Fruit fly (Drosophila melanogaster) whole organism, prepupa: ENCODE data around the gene CG16865.

Experiments
- CG10631 ChIP-seq: fragments of 200-800 bp; sonication (Bioruptor generic); optimal IDR thresholded peaks from 2 replicates; lab custom pipeline; 2016; ENCODE audit warnings: missing biosample characterization, missing genetic modification characterization
- CG10669 ChIP-seq: fragments of 200-800 bp; sonication (Bioruptor generic); optimal IDR thresholded peaks from 3 replicates; lab custom pipeline; 2018; ENCODE audit warnings: missing biosample characterization, mild to moderate bottlenecking, missing genetic modification characterization, moderate library complexity
- CG11294 ChIP-seq: fragments of 200-800 bp; sonication (Bioruptor generic); IDR thresholded peaks from 2 replicates; pipeline ENCODE4 v1.3.6; 2022; ENCODE audit warnings: missing biosample characterization, missing genetic modification characterization
- CG11762 ChIP-seq: fragments of 200-800 bp; sonication (Bioruptor generic); optimal IDR thresholded peaks from 3 replicates; lab custom pipeline; 2016; ENCODE audit warnings: missing biosample characterization, missing genetic modification characterization; ENCODE audit not compliant: insufficient read depth
- CG11902 ChIP-seq: fragments of 200-800 bp; sonication (Bioruptor generic); optimal IDR thresholded peaks from 3 replicates; lab custom pipeline; 2016; ENCODE audit warnings: missing biosample characterization, missing genetic modification characterization
- CG15336 ChIP-seq: fragments of 200-800 bp; sonication (Bioruptor generic); IDR thresholded peaks from 2 replicates; pipeline ENCODE4 v1.3.6; 2022; ENCODE audit warnings: missing biosample characterization, missing genetic modification characterization
- CG1621 ChIP-seq: fragments of 200-800 bp; sonication (Bioruptor generic); optimal IDR thresholded peaks from 3 replicates; lab custom pipeline; 2018; ENCODE audit warnings: missing biosample characterization, mild to moderate bottlenecking, missing genetic modification characterization
- CG16779 ChIP-seq: fragments of 200-800 bp; sonication (Bioruptor generic); optimal IDR thresholded peaks from 3 replicates; lab custom pipeline; 2017; ENCODE audit warnings: missing biosample characterization, mild to moderate bottlenecking, missing genetic modification characterization
- CG3032 ChIP-seq: fragments of 200-800 bp; optimal IDR thresholded peaks from 2 replicates; lab custom pipeline; 2019; ENCODE audit warnings: missing biosample characterization, mild to moderate bottlenecking, missing genetic modification characterization, moderate library complexity
- CG31627 ChIP-seq: fragments of 200-800 bp; sonication (Bioruptor generic); optimal IDR thresholded peaks from 3 replicates; lab custom pipeline; 2016; ENCODE audit warnings: missing biosample characterization, missing genetic modification characterization
- CG32006 ChIP-seq: fragments of 200-800 bp; sonication (Bioruptor generic); optimal IDR thresholded peaks from 3 replicates; lab custom pipeline; 2017; ENCODE audit warnings: missing biosample characterization, mild to moderate bottlenecking, missing genetic modification characterization
- CG34406 ChIP-seq: fragments of 200-800 bp; sonication (Bioruptor generic); optimal IDR thresholded peaks from 3 replicates; lab custom pipeline; 2016; ENCODE audit warnings: missing biosample characterization, missing genetic modification characterization
- CG6163 ChIP-seq: fragments of 200-800 bp; sonication (Bioruptor generic); IDR thresholded peaks from 3 replicates; pipeline ENCODE4 v1.3.6; 2022; ENCODE audit warnings: missing biosample characterization, missing genetic modification characterization
- CG6276 ChIP-seq: fragments of 200-800 bp; sonication (Bioruptor generic); optimal IDR thresholded peaks from 2 replicates; lab custom pipeline; 2017; ENCODE audit warnings: missing biosample characterization, mild to moderate bottlenecking, missing genetic modification characterization
- CG6808 ChIP-seq: fragments of 200-800 bp; sonication (Bioruptor generic); optimal IDR thresholded peaks from 3 replicates; lab custom pipeline; 2017; ENCODE audit warnings: missing biosample characterization, missing genetic modification characterization, mild to moderate bottlenecking, moderate library complexity, missing genetic modification reagents
- CG7368 ChIP-seq: fragments of 200-800 bp; sonication (Bioruptor generic); optimal IDR thresholded peaks from 3 replicates; lab custom pipeline; 2016; ENCODE audit warnings: missing biosample characterization, missing genetic modification characterization
- CG8319 ChIP-seq: fragments of 200-800 bp; sonication (Bioruptor generic); optimal IDR thresholded peaks from 3 replicates; lab custom pipeline; 2016; ENCODE audit warnings: missing biosample characterization, missing genetic modification characterization
- CG8632 ChIP-seq: fragments of 200-800 bp; sonication (Bioruptor generic); optimal IDR thresholded peaks from 3 replicates; lab custom pipeline; 2016; ENCODE audit warnings: missing biosample characterization, missing genetic modification characterization
- Eip75B ChIP-seq: fragments of 200-800 bp; sonication (Bioruptor generic); optimal IDR thresholded peaks from 3 replicates; lab custom pipeline; 2016; ENCODE audit warnings: missing biosample characterization, missing genetic modification characterization
- Eip93F ChIP-seq: fragments of 200-800 bp; sonication (Bioruptor generic); optimal IDR thresholded peaks from 2 replicates; lab custom pipeline; 2016; ENCODE audit warnings: missing biosample characterization, mild to moderate bottlenecking, missing genetic modification characterization
- Ets21C ChIP-seq: fragments of 200-800 bp; sonication (Bioruptor generic); optimal IDR thresholded peaks from 3 replicates; lab custom pipeline; 2016; ENCODE audit warnings: missing biosample characterization, missing genetic modification characterization
- Hr38 ChIP-seq: sonication (Bioruptor generic); optimal IDR thresholded peaks from 2 replicates; lab custom pipeline; 2016; ENCODE audit warnings: missing biosample characterization, missing genetic modification characterization
- Hr4 ChIP-seq: fragments of 200-800 bp; sonication (Bioruptor generic); optimal IDR thresholded peaks from 3 replicates; lab custom pipeline; 2016; ENCODE audit warnings: missing biosample characterization, missing genetic modification characterization
- Lpt ChIP-seq: fragments of 200-800 bp; sonication (Bioruptor generic); optimal IDR thresholded peaks from 3 replicates; lab custom pipeline; 2016; ENCODE audit warnings: missing biosample characterization, missing genetic modification characterization
- Met ChIP-seq: fragments of 200-800 bp; sonication (Bioruptor generic); optimal IDR thresholded peaks from 3 replicates; lab custom pipeline; 2016; ENCODE audit warnings: missing biosample characterization, missing genetic modification characterization
- Smox ChIP-seq: fragments of 200-800 bp; sonication (Bioruptor generic); optimal IDR thresholded peaks from 3 replicates; lab custom pipeline; 2016; ENCODE audit warnings: missing biosample characterization, missing genetic modification characterization
- Sox102F ChIP-seq: fragments of 200-800 bp; sonication (Bioruptor generic); optimal IDR thresholded peaks from 2 replicates; lab custom pipeline; 2016; ENCODE audit warnings: missing biosample characterization, mild to moderate bottlenecking, missing genetic modification characterization
- Sox14 ChIP-seq: fragments of 200-800 bp; sonication (Bioruptor generic); optimal IDR thresholded peaks from 3 replicates; lab custom pipeline; 2016; ENCODE audit warnings: missing biosample characterization, missing genetic modification characterization
- acj6 ChIP-seq: fragments of 200-800 bp; sonication (Bioruptor generic); optimal IDR thresholded peaks from 3 replicates; lab custom pipeline; 2016; ENCODE audit warnings: missing biosample characterization, missing genetic modification characterization
- cyc ChIP-seq: fragments of 200-800 bp; sonication (Bioruptor generic); optimal IDR thresholded peaks from 3 replicates; lab custom pipeline; 2016; ENCODE audit warnings: missing biosample characterization, missing genetic modification characterization
- dac ChIP-seq: fragments of 200-800 bp; sonication (Bioruptor generic); optimal IDR thresholded peaks from 2 replicates; lab custom pipeline; 2017; ENCODE audit warnings: missing biosample characterization, mild to moderate bottlenecking, missing genetic modification characterization
- dsx ChIP-seq: fragments of 200-800 bp; optimal IDR thresholded peaks from 3 replicates; lab custom pipeline; 2019; ENCODE audit warnings: missing biosample characterization, mild to moderate bottlenecking, missing genetic modification characterization, moderate library complexity; ENCODE audit not compliant: poor library complexity, severe bottlenecking
- fd59A ChIP-seq: fragments of 200-800 bp; sonication (Bioruptor generic); optimal IDR thresholded peaks from 2 replicates; lab custom pipeline; 2017; ENCODE audit warnings: missing biosample characterization, mild to moderate bottlenecking, missing genetic modification characterization, missing genetic modification reagents
- fkh ChIP-seq: fragments of 200-800 bp; sonication (Bioruptor generic); optimal IDR thresholded peaks from 3 replicates; lab custom pipeline; 2017; ENCODE audit warnings: missing biosample characterization, mild to moderate bottlenecking, missing genetic modification characterization, moderate library complexity
- lz ChIP-seq: fragments of 200-800 bp; sonication (Bioruptor generic); optimal IDR thresholded peaks from 3 replicates; lab custom pipeline; 2016; ENCODE audit warnings: missing biosample characterization, missing genetic modification characterization
- net ChIP-seq: fragments of 200-800 bp; sonication (Bioruptor generic); optimal IDR thresholded peaks from 3 replicates; lab custom pipeline; 2016; ENCODE audit warnings: missing biosample characterization, missing genetic modification characterization
- pdm3 ChIP-seq: fragments of 200-800 bp; sonication (Bioruptor generic); optimal IDR thresholded peaks from 3 replicates; lab custom pipeline; 2016; ENCODE audit warnings: missing biosample characterization, missing genetic modification characterization
- salr ChIP-seq, 2 experiments: fragments of 200-800 bp; sonication (Bioruptor generic); optimal IDR thresholded peaks; 3 replicates each; lab custom pipeline; 2016 to 2018; ENCODE audit warnings: missing biosample characterization in 2 of 2, missing genetic modification characterization in 2 of 2, mild to moderate bottlenecking in 1 of 2
- spab ChIP-seq: fragments of 200-800 bp; sonication (Bioruptor generic); optimal IDR thresholded peaks from 2 replicates; lab custom pipeline; 2017; ENCODE audit warnings: missing biosample characterization, mild to moderate bottlenecking, missing genetic modification characterization, missing genetic modification reagents
- ss ChIP-seq, 2 experiments: fragments of 200-800 bp; sonication (Bioruptor generic); optimal IDR thresholded peaks; 2 replicates in 1 of 2; 3 replicates in 1 of 2; lab custom pipeline; 2017 to 2018; ENCODE audit warnings: mild to moderate bottlenecking in 2 of 2, missing biosample characterization in 2 of 2, missing genetic modification characterization in 2 of 2, moderate library complexity in 1 of 2
- svp ChIP-seq: fragments of 200-800 bp; sonication (Bioruptor generic); peaks from one replicate; lab custom pipeline; 2016; ENCODE audit warnings: missing biosample characterization, missing genetic modification characterization
- topi ChIP-seq: fragments of 200-800 bp; sonication (Bioruptor generic); optimal IDR thresholded peaks from 3 replicates; lab custom pipeline; 2016; ENCODE audit warnings: missing biosample characterization, missing genetic modification characterization
- vri ChIP-seq: fragments of 200-800 bp; sonication (Bioruptor generic); optimal IDR thresholded peaks from 3 replicates; lab custom pipeline; 2016; ENCODE audit warnings: missing biosample characterization, mild to moderate bottlenecking, missing genetic modification characterization

Gene CG16865

dm6 chr2L:13778648-13779047 lies 32.7 kb upstream of the CG16865 start (continued):
- TF ChIP-seq CG11902 (GFP tag; lab: Kevin White, UChicago): no peak
- TF ChIP-seq cyc: peak; percentile 24
- TF ChIP-seq Hr4: peak; percentile 85
- no peak for TF ChIP-seq CG3032
- no peak for TF ChIP-seq CG8319 (GFP tag; lab: Kevin White, UChicago)
- TF ChIP-seq CG10669: peak; percentile 3
- no peak for TF ChIP-seq Hr38 (GFP tag; lab: Kevin White, UChicago)
- TF ChIP-seq pdm3 (GFP tag; lab: Kevin White, UChicago): peak; percentile 63
- TF ChIP-seq Lpt (GFP tag; lab: Kevin White, UChicago): peak; percentile 57
- TF ChIP-seq CG32006 (GFP tag; lab: Kevin White, UChicago): peak; percentile 90
- TF ChIP-seq topi (GFP tag; lab: Kevin White, UChicago): peak; percentile 43
- peak; percentile 61 for TF ChIP-seq net (GFP tag; lab: Kevin White, UChicago)
- TF ChIP-seq CG6276 (GFP tag; lab: Kevin White, UChicago): peak; percentile 72

DNA sequence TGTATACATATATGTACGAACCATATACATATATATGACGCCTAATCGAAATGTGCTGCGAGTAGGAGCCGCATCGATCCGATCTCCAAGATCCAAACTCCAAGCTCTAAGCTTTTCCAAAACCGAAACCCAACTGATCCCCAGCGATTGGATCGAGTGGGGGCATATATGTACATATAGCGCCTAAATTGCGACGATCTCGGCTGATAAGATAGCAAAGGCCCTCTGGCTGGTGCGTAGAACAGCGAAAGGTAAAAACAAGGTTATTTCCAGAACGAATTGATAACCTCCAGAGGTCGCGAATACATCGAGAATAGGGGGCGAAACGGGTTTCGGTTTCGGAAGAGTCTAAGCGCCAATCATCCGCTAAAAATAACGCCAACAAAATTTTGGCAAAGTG lies 32.2 kb upstream of the CG16865 start:
- TF ChIP-seq CG11294 (GFP tag; lab: Robert Waterston, UW): no peak
- peak; percentile 83 for TF ChIP-seq svp (GFP tag; lab: Kevin White, UChicago)

- TF ChIP-seq salr (GFP tag; optimal IDR thresholded peaks at IDR 0.05; lab: Kevin White, UChicago): no peak
- no peak for TF ChIP-seq lz
- TF ChIP-seq Hr38 (GFP tag; lab: Kevin White, UChicago): no peak
- no peak for TF ChIP-seq CG1621 (tag; lab: Kevin White, UChicago)
- no peak for TF ChIP-seq CG11762 (GFP tag; lab: Kevin White, UChicago)
- no peak for TF ChIP-seq CG6163 (GFP tag; lab: Robert Waterston, UW)
- TF ChIP-seq CG7368 (GFP tag; lab: Kevin White, UChicago): no peak
- TF ChIP-seq Ets21C (GFP tag; lab: Kevin White, UChicago): no peak
- TF ChIP-seq CG16779 (tag; lab: Kevin White, UChicago): no peak
- TF ChIP-seq fd59A: no peak
- TF ChIP-seq Hr4: no peak
- TF ChIP-seq fkh (GFP tag; lab: Kevin White, UChicago): no peak
- TF ChIP-seq CG34406 (GFP tag; lab: Kevin White, UChicago): no peak
Observed at dm6 chr2L:13779795-13780108, 31.6 kb upstream of the CG16865 start.

DNA sequence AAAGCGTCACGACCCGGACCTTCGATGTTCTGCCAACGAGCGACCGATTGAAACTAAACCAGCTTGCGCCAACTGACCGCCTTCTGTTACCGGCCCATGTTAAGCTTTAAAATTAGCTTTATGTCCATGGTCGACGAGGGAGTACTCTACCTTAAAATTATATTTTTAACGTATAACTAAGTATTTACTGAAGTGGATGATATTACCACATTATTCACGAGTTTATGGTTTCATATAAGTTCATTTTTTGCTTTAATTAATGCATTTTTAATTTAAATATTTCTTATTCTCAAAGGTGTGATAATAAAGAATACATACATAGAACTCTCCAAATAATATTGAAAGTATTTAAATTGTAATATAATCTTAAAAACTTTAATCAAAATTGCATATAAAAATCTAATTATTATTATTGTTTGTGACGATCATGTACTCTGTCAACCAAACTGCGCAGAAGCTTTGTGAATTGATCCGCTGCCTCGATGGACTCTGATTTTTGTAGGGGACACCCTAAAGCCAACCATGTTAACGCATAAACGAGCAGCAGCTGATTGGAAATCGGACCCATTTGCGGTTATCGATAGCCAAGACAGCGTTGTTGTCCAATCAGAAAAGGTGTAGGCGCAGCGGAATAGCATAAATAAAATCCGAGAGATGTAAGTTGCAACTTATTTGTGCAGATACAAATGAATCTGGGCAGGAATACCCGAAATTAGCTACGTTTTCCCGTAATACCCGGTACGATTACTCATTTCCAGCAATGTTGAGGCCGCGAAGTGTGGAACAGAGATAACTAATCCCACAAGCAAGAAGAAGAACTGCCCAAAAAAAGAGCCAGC lies 31.0 kb upstream of the CG16865 start, which contains the start of the genes CG9008 and p38b:
TSS of gene CG9008 (minus strand) at position 57 of the 839 bp plus-strand sequence.
TSS of gene p38b (plus strand) at position 581 of the 839 bp plus-strand sequence.
- TF ChIP-seq acj6 (peak; percentile 83), CG1621 (tag; lab: Kevin White, UChicago) (peak; percentile 39), Sox14 (GFP tag; lab: Kevin White, UChicago) (peak; percentile 68), CG10631 (peak; percentile 83), Lpt (GFP tag; lab: Kevin White, UChicago) (peak; percentile 61), CG6276 (GFP tag; lab: Kevin White, UChicago) (peak; percentile 84), Hr38 (GFP tag; lab: Kevin White, UChicago) (no peak), vri (GFP tag; lab: Kevin White, UChicago) (peak; percentile 58), CG6808 (GFP tag; lab: Kevin White, UChicago) (peak; percentile 86), pdm3 (GFP tag; lab: Kevin White, UChicago) (no peak), Met (GFP tag; lab: Kevin White, UChicago) (peak; percentile 76), dsx (GFP tag; lab: Kevin White, UChicago) (peak; percentile 83), CG11902 (GFP tag; lab: Kevin White, UChicago) (peak; percentile 67), CG31627 (peak; percentile 60), Eip75B (peak; percentile 68), fd59A (peak; percentile 74), CG11294 (GFP tag; lab: Robert Waterston, UW) (peak; percentile 10; the same call in 1 of the 2 replicates), Eip93F (GFP tag; lab: Kevin White, UChicago) (peak; percentile 76), Smox (GFP tag; lab: Kevin White, UChicago) (no peak), spab (GFP tag; lab: Kevin White, UChicago) (peak; percentile 86), Sox102F (no peak), CG15336 (GFP tag; lab: Robert Waterston, UW) (peak; percentile 61), CG8319 (GFP tag; lab: Kevin White, UChicago) (peak; percentile 67), CG34406 (GFP tag; lab: Kevin White, UChicago) (peak; percentile 85), ss (GFP tag; optimal IDR thresholded peaks at IDR 0.05; lab: Kevin White, UChicago) (peak; percentile 83 to 90), dac (GFP tag; lab: Kevin White, UChicago) (peak; percentile 39), CG8632 (GFP tag; lab: Kevin White, UChicago) (peak; percentile 88), svp (GFP tag; lab: Kevin White, UChicago) (peak; percentile 86)
